Fruit fly (Drosophila melanogaster): ENCODE measurements around the gene CG11162.
A peak's percentile ranks its signal among the peaks of the same experiment; 100 is the strongest.

The CG11162 gene

dm6 chrX:13643961-13644360, 32.7 kb upstream of the CG11162 start (continued):
- TF ChIP-seq CG34422 (GFP tag; IDR thresholded peaks at IDR 0.05) (peak; percentile 75), CG2712 (tag; optimal IDR thresholded peaks at IDR 0.05) (peak; percentile 59), CG6689 (GFP tag; IDR thresholded peaks at IDR 0.05) (peak; percentile 71), CG5180 (GFP tag; optimal IDR thresholded peaks at IDR 0.05) (no peak), CG15011 (GFP tag; optimal IDR thresholded peaks at IDR 0.05) (peak; percentile 30), bab2 (GFP tag; optimal IDR thresholded peaks at IDR 0.05) (peak; percentile 48), CG3847 (GFP tag; IDR thresholded peaks at IDR 0.05) (no peak), pfk (GFP tag; optimal IDR thresholded peaks at IDR 0.05) (no peak), Doc2 (GFP tag; IDR thresholded peaks at IDR 0.05) (no peak), ssp (GFP tag; IDR thresholded peaks at IDR 0.05) (peak; percentile 34), Awh (GFP tag; IDR thresholded peaks at IDR 0.05) (0 out of 2 replicates have a peak, but pooled peaks have one; percentile 32), btn (GFP tag; optimal IDR thresholded peaks at IDR 0.05) (no peak), Side (GFP tag; optimal IDR thresholded peaks at IDR 0.05) (peak; percentile 57), yki (optimal IDR thresholded peaks at IDR 0.05) (no peak), CG33213 (GFP tag; optimal IDR thresholded peaks at IDR 0.05) (peak; percentile 6), klu (GFP tag; IDR thresholded peaks at IDR 0.05) (no peak), Camta (GFP tag; optimal IDR thresholded peaks at IDR 0.05) (no peak), Dip3 (GFP tag; optimal IDR thresholded peaks at IDR 0.05) (no peak), CG14860 (GFP tag; IDR thresholded peaks at IDR 0.05; ENCODE audit: partially characterized antibody) (no peak), CG17802 (tag; optimal IDR thresholded peaks at IDR 0.05) (peak; percentile 32), CG13894 (tag; optimal IDR thresholded peaks at IDR 0.05) (no peak), HLHmδ (GFP tag; optimal IDR thresholded peaks at IDR 0.05) (no peak), slbo (GFP tag; IDR thresholded peaks at IDR 0.05) (peak; percentile 60), Dp (GFP tag; optimal IDR thresholded peaks at IDR 0.05) (no peak), Elba2 (GFP tag; optimal IDR thresholded peaks at IDR 0.05) (no peak), ems (GFP tag; optimal IDR thresholded peaks at IDR 0.05) (no peak), zfh1 (GFP tag; IDR thresholded peaks at IDR 0.05) (peak; percentile 70; the same call in 2 of the 3 replicates), nom (GFP tag; optimal IDR thresholded peaks at IDR 0.05) (no peak), CG8388 (GFP tag; optimal IDR thresholded peaks at IDR 0.05) (peak; percentile 44), dati (GFP tag; IDR thresholded peaks at IDR 0.05) (no peak), ttk (GFP tag; IDR thresholded peaks at IDR 0.05) (peak; percentile 71), CG10147 (GFP tag; optimal IDR thresholded peaks at IDR 0.05) (peak; percentile 22), CG13123 (GFP tag; optimal IDR thresholded peaks at IDR 0.05) (no peak), Trl (optimal IDR thresholded peaks at IDR 0.05) (no peak), Trl (GFP tag; optimal IDR thresholded peaks at IDR 0.05) (peak; percentile 50), Dad (GFP tag; optimal IDR thresholded peaks at IDR 0.05) (no peak), CG32532 (GFP tag; IDR thresholded peaks at IDR 0.05) (peak; percentile 67), ind (GFP tag; optimal IDR thresholded peaks at IDR 0.05) (peak; percentile 63), sc (optimal IDR thresholded peaks at IDR 0.05) (no peak), sc (GFP tag; optimal IDR thresholded peaks at IDR 0.05) (no peak), CG10979 (tag; optimal IDR thresholded peaks at IDR 0.05) (peak; percentile 63), CG8478 (optimal IDR thresholded peaks at IDR 0.05) (no peak), sens (GFP tag) (peak; percentile 88), CG8765 (GFP tag; IDR thresholded peaks at IDR 0.05) (no peak), Myb (GFP tag; optimal IDR thresholded peaks at IDR 0.05) (no peak), CG9876 (GFP tag; optimal IDR thresholded peaks at IDR 0.05) (no peak), trh (GFP tag; optimal IDR thresholded peaks at IDR 0.05) (no peak), Stat92E (GFP tag; optimal IDR thresholded peaks at IDR 0.05) (no peak), D19B (GFP tag; optimal IDR thresholded peaks at IDR 0.05) (no peak), BtbVII (GFP tag; optimal IDR thresholded peaks at IDR 0.05) (no peak), H2.0 (GFP tag; IDR thresholded peaks at IDR 0.05) (peak; percentile 42; the same call in 1 of the 2 replicates), fu2 (GFP tag; optimal IDR thresholded peaks at IDR 0.05) (no peak), sima (GFP tag; optimal IDR thresholded peaks at IDR 0.05) (no peak), abd-A (tag; optimal IDR thresholded peaks at IDR 0.05) (no peak)
